Fruit fly (Drosophila melanogaster) Kc167 (cell line): ENCODE data around the gene Scsalpha2.

Source experiments
- Myc ChIP-seq: fragments of >200 bp; optimal IDR thresholded peaks from 2 replicates; lab custom pipeline; 2017; ENCODE audit warnings: missing external identifiers
- Sin3A ChIP-seq: fragments of >200 bp; optimal IDR thresholded peaks from 2 replicates; lab custom pipeline; 2018; ENCODE audit warnings: missing external identifiers
- psq ChIP-seq: fragments of >200 bp; optimal IDR thresholded peaks from 2 replicates; lab custom pipeline; 2017; ENCODE audit warnings: missing external identifiers
- ttk ChIP-seq: sonication (Bioruptor generic); optimal IDR thresholded peaks from 2 replicates; lab custom pipeline; 2017; ENCODE audit warnings: missing external identifiers

DNA sequence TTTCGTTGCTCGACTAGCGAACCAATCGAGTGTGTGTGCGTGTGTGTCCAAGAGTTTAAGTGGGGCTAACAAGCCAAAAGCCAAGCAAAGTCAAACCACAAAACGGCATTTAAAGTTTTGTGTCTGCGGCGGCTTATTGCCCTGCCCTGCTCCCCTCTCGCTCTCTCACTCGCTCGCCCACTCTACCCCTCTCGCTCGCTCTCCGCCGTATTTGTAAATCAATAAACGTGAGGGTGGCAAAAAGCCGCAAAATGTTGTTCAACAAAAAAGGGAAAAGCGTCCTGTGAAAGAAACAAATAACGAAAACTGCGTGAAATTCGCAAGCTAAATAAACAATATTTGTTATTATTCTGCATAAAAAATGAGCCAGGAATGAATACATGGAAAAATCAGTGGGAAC is 36.9 kb upstream of the Scsalpha2 start:
- no peak for TF ChIP-seq ttk (lab: Kevin White, UChicago)
- no peak for TF ChIP-seq Myc (lab: Kevin White, UChicago)
- no peak for TF ChIP-seq Sin3A
- TF ChIP-seq psq (lab: Kevin White, UChicago): no peak
